Worm (Caenorhabditis elegans): ENCODE results near the gene bckd-1A.

Gene bckd-1A

DNA sequence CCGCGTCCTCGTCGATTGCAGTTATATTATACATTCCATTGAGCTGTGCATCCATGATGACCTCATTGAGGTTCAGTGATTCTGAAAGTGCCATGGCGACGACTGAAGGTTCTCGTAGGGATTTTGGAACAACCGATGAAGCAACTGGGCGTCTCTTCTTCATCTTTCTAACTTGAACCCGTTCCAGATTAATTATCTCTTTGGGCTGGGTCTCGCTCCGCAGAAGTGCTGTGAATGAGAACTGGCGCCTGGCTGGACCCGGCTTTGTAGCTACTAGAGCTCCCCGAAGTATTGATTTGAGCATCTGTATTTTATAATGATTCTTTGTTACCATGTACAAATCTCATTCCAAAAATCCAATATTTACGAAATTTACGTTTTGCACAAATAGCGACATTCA is 5.3 kb upstream of the bckd-1A start, which contains the start of gene ZK1010.2:
ZK1010.2 (minus strand) TSS at position 304 of the 400 bp plus-strand sequence.
- TF ChIP-seq lsy-12 (tag; optimal IDR thresholded peaks at IDR 0.05): peak; percentile 16
- no peak for TF ChIP-seq nhr-76 (tag; optimal IDR thresholded peaks at IDR 0.05)
- TF ChIP-seq ceh-16 (tag; optimal IDR thresholded peaks at IDR 0.05): no peak

DNA sequence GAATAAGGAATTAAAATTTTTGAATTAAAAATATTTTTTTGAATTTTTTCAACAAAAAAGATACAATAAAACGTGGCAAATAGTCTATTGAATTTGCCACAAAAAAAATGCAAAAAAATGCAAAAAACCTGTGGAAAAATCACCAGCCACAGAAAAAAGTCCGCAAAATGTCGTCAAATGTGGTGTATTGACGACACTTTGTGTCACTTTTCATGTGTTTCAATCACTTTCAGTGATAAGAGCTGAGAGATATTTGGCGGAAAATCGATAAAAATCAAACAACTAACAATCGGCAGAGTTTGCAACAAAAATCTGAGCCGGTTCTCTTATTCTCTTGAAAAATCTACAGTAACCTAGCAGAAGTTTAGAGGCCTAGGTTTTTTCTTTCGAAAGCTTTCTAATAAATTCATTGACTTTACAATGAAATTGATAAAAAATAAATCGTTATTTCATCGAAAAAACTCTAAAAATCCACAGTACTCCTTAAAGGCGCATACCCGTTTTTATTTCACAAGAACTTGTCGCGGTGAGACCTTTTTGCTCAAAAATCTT is 394 bp downstream of the bckd-1A start:
- TF ChIP-seq elt-2 (tag; optimal IDR thresholded peaks at IDR 0.05) (peak; percentile 39), nfya-1 (tag; optimal IDR thresholded peaks at IDR 0.05; ENCODE audit: insufficient read depth) (peak; percentile 47), pqm-1 (tag; optimal IDR thresholded peaks at IDR 0.05) (peak; percentile 19), pha-4 (tag; optimal IDR thresholded peaks at IDR 0.05) (peak; percentile 57), fkh-2 (tag; optimal IDR thresholded peaks at IDR 0.05) (no peak), nhr-67 (tag; optimal IDR thresholded peaks at IDR 0.05) (no peak), nhr-43 (tag; optimal IDR thresholded peaks at IDR 0.05; ENCODE audit: poor library complexity, severe bottlenecking) (no peak), lin-15B (tag; optimal IDR thresholded peaks at IDR 0.05) (peak; percentile 39), hmg-11 (tag; optimal IDR thresholded peaks at IDR 0.05) (peak; percentile 53), ceh-28 (tag; optimal IDR thresholded peaks at IDR 0.05) (peak; percentile 63)

DNA sequence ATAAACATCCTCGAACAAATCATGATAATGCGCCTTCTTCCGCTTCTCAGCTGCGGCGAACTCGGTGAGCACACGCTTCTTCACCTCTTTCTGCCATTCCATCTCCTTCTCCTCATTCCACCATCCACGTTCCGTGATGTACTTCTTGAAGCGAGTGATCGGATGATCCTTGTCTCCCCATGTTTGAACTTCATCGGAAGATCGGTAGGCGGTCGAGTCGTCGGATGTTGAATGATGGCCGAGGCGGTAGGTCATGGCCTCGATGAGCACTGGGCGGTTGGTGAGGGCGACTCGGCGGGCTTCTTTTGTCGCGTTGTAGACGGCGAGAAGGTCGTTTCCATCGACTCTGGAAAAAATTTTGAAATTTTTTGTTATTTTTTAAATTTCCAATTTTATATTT is 4.0 kb downstream of the bckd-1A start:
- TF ChIP-seq jun-1 (tag; optimal IDR thresholded peaks at IDR 0.05): no peak
- no peak for TF ChIP-seq tbx-2 (tag; optimal IDR thresholded peaks at IDR 0.05)
- no peak for TF ChIP-seq fos-1 (tag; optimal IDR thresholded peaks at IDR 0.05)
- no peak for TF ChIP-seq pqm-1 (tag; optimal IDR thresholded peaks at IDR 0.05)
- no peak for TF ChIP-seq elt-2 (tag; optimal IDR thresholded peaks at IDR 0.05)
- no peak for TF ChIP-seq ztf-11 (tag; optimal IDR thresholded peaks at IDR 0.05)
- TF ChIP-seq elt-3 (tag; optimal IDR thresholded peaks at IDR 0.05): no peak
- no peak for TF ChIP-seq unc-39 (tag; optimal IDR thresholded peaks at IDR 0.05)
- no peak for TF ChIP-seq unc-62 (GFP tag; optimal IDR thresholded peaks at IDR 0.05)
- TF ChIP-seq nfya-1 (tag; optimal IDR thresholded peaks at IDR 0.05; ENCODE audit: insufficient read depth): no peak
- TF ChIP-seq ceh-82 (tag; optimal IDR thresholded peaks at IDR 0.05): no peak
- no peak for TF ChIP-seq nhr-77 (tag; optimal IDR thresholded peaks at IDR 0.05)
- TF ChIP-seq ceh-28 (tag; optimal IDR thresholded peaks at IDR 0.05): no peak
- TF ChIP-seq aly-2 (tag; optimal IDR thresholded peaks at IDR 0.05): no peak
- no peak for TF ChIP-seq ceh-9 (tag; optimal IDR thresholded peaks at IDR 0.05)
- TF ChIP-seq mml-1 (tag; optimal IDR thresholded peaks at IDR 0.05): no peak
- TF ChIP-seq lsy-12 (tag; optimal IDR thresholded peaks at IDR 0.05): no peak
- no peak for TF ChIP-seq nhr-12 (tag; optimal IDR thresholded peaks at IDR 0.05)
- no peak for TF ChIP-seq nhr-23 (tag; optimal IDR thresholded peaks at IDR 0.05)

DNA sequence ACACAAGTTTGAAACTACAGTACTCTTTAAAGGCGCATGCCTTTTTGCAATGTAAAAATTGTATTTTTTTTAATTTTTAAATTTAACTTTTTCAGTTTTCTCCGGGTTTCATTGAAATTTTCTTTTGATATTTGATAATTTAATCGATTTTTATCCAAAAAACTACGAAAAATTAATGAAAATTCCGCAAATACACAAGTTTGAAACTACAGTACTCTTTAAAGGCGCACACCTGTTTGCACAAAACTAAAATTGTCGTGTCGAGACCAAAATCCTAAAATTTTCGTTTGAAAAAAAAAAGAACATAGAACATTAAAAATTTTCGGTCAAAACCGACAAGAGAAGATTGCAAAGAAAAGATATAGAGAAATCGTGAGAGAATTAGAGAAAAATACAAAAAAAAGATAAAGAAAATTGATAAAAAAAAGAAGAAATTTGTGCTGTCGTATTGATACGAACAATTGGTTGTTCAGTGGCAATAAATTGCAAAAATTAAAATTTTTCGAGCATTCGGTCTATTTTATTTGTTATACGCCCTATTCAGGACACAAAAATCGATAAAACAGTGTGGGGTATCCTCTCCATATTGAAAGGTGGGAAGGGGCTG is 4.8 kb downstream of the bckd-1A start:
- TF ChIP-seq elt-2 (tag; optimal IDR thresholded peaks at IDR 0.05) (peak; percentile 82), mml-1 (tag; optimal IDR thresholded peaks at IDR 0.05) (no peak), lin-39 (tag; optimal IDR thresholded peaks at IDR 0.05) (no peak), pqm-1 (tag; optimal IDR thresholded peaks at IDR 0.05) (peak; percentile 43), pha-4 (tag; optimal IDR thresholded peaks at IDR 0.05) (peak; percentile 28)

DNA sequence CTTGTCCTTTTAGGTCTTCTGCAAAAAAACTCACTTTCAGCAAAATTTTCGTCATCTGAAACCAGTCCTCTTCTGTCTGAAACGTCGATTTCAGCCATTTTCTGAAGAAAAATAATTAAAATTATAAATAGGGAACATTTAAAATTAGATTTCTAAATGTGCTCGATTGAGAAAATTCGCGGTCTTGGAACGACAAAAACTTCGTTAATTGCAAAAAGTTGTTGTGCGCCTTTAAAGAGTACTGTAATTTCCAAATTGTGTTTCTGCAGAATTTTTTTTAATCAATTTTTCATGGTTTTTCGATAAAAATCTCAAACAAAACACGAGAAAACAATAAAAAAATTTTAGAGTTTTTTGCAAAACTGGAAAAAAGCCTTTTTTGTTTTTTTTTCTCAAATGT is 5.4 kb downstream of the bckd-1A start, which contains the start of gene ttm-1:
ttm-1 (minus strand) TSS at position 101 of the 400 bp plus-strand sequence.
- TF ChIP-seq mml-1 (tag; optimal IDR thresholded peaks at IDR 0.05) (no peak), aly-2 (tag; optimal IDR thresholded peaks at IDR 0.05) (no peak), ztf-11 (tag; optimal IDR thresholded peaks at IDR 0.05) (no peak), pha-4 (tag; optimal IDR thresholded peaks at IDR 0.05) (no peak), nhr-237 (tag; optimal IDR thresholded peaks at IDR 0.05) (no peak), sea-2 (GFP tag; optimal IDR thresholded peaks at IDR 0.05) (no peak), skn-1 (tag; optimal IDR thresholded peaks at IDR 0.05) (no peak), fos-1 (tag; optimal IDR thresholded peaks at IDR 0.05) (no peak), R02D3.7 (tag; optimal IDR thresholded peaks at IDR 0.05) (no peak), nhr-23 (tag; optimal IDR thresholded peaks at IDR 0.05) (no peak)
